Worm (Caenorhabditis elegans) whole organism, dauer: Measurements from ENCODE around the gene Y53C12B.7.
"Not testable (repeated sequence)": the region's sequence is repeated elsewhere in the genome, so short reads cannot be mapped to it uniquely, and the experiment has no call there.

Experiments used
- unc-62 ChIP-seq: sonication (generic microtip); optimal IDR thresholded peaks from 2 replicates; lab custom pipeline; 2017; ENCODE audit warnings: missing biosample characterization, missing genetic modification reagents, missing genetic modification characterization

Gene Y53C12B.7

DNA sequence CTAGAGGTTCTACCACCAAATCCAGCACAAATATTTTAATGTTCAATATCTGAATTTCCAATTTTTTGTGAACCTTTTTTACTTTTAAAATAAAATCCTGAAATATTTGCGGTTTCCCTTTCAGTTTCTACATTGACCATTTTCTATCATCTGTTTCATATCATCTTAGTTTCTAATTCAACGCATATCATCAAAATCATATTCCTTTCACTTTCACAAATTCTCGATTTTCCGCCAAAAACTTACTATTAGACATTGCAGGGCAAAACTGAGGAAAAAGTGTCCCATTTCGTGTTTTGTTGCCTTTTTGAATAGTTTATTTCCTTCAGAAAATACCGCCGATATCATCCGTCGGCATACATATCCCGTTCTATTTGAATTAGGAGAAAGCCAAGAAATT, 28.0 kb downstream of the Y53C12B.7 start:
- no peak for TF ChIP-seq unc-62 (GFP tag; lab: Kevin White, UChicago)

DNA sequence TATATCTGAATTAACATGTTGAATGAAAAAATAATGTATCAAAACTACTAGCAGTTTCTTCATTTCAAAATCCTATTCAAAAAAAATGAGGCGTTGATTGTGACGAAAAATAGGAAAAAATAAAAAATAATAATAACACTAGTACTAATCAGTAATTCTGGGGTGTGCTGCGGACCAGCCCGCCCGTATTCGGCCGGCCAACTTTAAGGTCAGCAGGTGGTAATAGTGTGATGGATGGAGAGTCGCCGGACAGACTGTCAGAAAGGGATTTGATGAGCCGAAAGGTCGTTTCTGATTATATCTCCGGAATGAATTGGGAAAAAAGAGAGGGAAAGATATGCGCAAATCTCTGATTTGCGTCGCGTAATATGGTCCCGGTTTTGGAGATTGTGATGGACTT, 28.6 kb downstream of the Y53C12B.7 start, which contains the start of gene cutl-2:
cutl-2 (minus strand) TSS at position 210 of the 400 bp plus-strand sequence.
- no peak for TF ChIP-seq unc-62 (GFP tag; lab: Kevin White, UChicago)

- TF ChIP-seq unc-62 (GFP tag; lab: Kevin White, UChicago) = not testable (repeated sequence)
These were observed 34.3 kb downstream of the Y53C12B.7 start, which contains the start of gene Y53C12A.11 for ce11 chrII:9718631-9719252. Gene Y53C12A.11 (minus strand): TSS chrII:9718698.

DNA sequence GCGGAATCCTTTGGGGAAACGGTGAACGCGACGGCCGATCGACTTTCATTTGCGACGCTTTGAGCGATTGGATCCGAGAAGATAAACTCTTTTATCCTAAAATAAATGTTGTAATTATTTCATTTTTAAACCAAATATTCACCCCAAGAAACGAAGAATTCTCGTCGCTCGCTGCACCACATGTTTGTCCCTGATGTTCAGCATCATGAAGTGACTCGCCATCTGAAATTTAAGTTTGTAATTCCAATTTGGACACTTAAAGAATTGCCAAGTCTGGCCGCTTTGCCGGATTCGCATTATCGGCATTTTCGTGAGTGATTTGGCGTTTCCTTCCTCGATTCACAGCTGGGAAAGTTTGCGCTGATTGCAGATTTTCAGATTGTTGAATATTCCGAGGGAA, 35.1 kb downstream of the Y53C12B.7 start, which contains the start of gene Y53C12A.6:
Y53C12A.6 (minus strand) TSS at position 101 of the 400 bp plus-strand sequence.
- TF ChIP-seq unc-62 (GFP tag; lab: Kevin White, UChicago) = no peak

ce11 chrII:9716417-9717039, 36.5 kb downstream of the Y53C12B.7 start, which contains the start of gene wee-1.3:
Gene wee-1.3 (minus strand): TSS chrII:9716467.
- no peak for TF ChIP-seq unc-62 (GFP tag; lab: Kevin White, UChicago)

ce11 chrII:9713083-9713482, 39.9 kb downstream of the Y53C12B.7 start:
- no peak for TF ChIP-seq unc-62 (GFP tag; lab: Kevin White, UChicago)

- TF ChIP-seq unc-62 (GFP tag; lab: Kevin White, UChicago) = no peak
These were observed 44.2 kb downstream of the Y53C12B.7 start, which contains the start of gene glt-5 for ce11 chrII:9708835-9709299. Gene glt-5 (minus strand): TSS chrII:9708885.

DNA sequence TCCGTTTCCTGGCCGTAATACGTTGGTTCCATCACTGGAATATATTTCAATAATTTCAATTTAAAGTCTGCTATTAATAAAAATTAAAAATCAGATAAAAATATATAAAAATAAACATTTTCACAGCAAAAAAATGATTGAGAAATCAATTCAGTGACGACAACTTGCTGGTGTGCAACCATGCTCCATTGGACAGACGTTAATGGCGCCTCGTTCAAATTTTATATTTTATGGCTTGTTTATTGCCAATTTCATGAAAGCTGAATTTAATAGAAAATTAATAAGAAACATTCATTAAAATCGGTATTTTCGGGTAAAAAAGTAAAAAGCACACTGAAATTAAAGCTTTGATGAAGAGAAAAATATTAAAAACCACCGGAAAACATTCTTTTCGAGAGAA, 46.8 kb downstream of the Y53C12B.7 start, which contains the start of gene Y53C12A.3:
Y53C12A.3 (minus strand) TSS at position 34 of the 400 bp plus-strand sequence.
- no peak for TF ChIP-seq unc-62 (GFP tag; lab: Kevin White, UChicago)

DNA sequence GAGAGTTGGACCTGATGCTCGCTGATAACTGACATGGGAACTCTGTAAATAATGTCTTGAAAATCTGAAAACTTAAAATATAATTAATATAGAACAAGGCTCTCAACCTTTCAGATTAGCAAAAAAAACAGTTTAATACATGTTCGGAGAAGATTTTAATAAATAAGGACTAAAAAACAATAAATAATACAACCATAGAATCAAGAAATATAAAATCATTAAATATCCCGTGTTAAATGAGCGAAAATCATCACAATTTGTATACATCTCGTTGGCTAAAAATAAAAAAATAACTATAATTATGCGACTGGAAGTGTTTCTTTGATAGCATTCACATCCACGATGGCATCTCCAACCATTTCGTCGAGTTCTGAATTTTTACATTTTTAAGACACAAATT, 48.3 kb downstream of the Y53C12B.7 start, which contains the start of gene Y53C12A.10:
Y53C12A.10 (minus strand) TSS at position 101 of the 400 bp plus-strand sequence.
- no peak for TF ChIP-seq unc-62 (GFP tag; lab: Kevin White, UChicago)

- no peak for TF ChIP-seq unc-62 (GFP tag; lab: Kevin White, UChicago)
These were observed 49.4 kb downstream of the Y53C12B.7 start, which contains the start of gene mop-25.2 for ce11 chrII:9703601-9704000. Gene mop-25.2 (minus strand): TSS chrII:9703701.
